Fruit fly (Drosophila melanogaster): ENCODE results near the gene CG31533.

Gene CG31533

dm6 chr3R:14125479-14126121, 31.6 kb downstream of the CG31533 start, which contains the start of the genes 140up and Polr2B (continued):
- TF ChIP-seq CG32532 (GFP tag; IDR thresholded peaks at IDR 0.05) (peak; percentile 95), onecut (GFP tag; IDR thresholded peaks at IDR 0.05) (peak; percentile 75), z (GFP tag; IDR thresholded peaks at IDR 0.05) (no peak), CG34422 (GFP tag; IDR thresholded peaks at IDR 0.05) (peak; percentile 97), Oaz (GFP tag; IDR thresholded peaks at IDR 0.05) (peak; percentile 63), Lpt (GFP tag; optimal IDR thresholded peaks at IDR 0.05) (no peak), CG9609 (GFP tag; optimal IDR thresholded peaks at IDR 0.05) (peak; percentile 79), crc (GFP tag; optimal IDR thresholded peaks at IDR 0.05) (peak; percentile 53), CG1233 (GFP tag; optimal IDR thresholded peaks at IDR 0.05) (peak; percentile 92), CG1647 (GFP tag; optimal IDR thresholded peaks at IDR 0.05) (peak; percentile 50), CG33213 (GFP tag; optimal IDR thresholded peaks at IDR 0.05) (peak; percentile 70), Dad (GFP tag; optimal IDR thresholded peaks at IDR 0.05) (peak; percentile 52), zfh1 (GFP tag; IDR thresholded peaks at IDR 0.05) (peak; percentile 88), ab (GFP tag; optimal IDR thresholded peaks at IDR 0.05) (peak; percentile 62), Aef1 (GFP tag; IDR thresholded peaks at IDR 0.05) (peak; percentile 93), CG4282 (GFP tag; optimal IDR thresholded peaks at IDR 0.05) (peak; percentile 46), grau (tag; optimal IDR thresholded peaks at IDR 0.05) (peak; percentile 94), TFAM (GFP tag; optimal IDR thresholded peaks at IDR 0.05) (peak; percentile 19), sna (GFP tag; IDR thresholded peaks at IDR 0.05; ENCODE audit: partially characterized antibody) (no peak), CG11723 (GFP tag; optimal IDR thresholded peaks at IDR 0.05) (peak; percentile 85), peb (GFP tag; IDR thresholded peaks at IDR 0.05) (peak; percentile 81), GATAe (GFP tag; conservative IDR thresholded peaks at IDR 0.05) (peak; percentile 83), dysf (GFP tag; IDR thresholded peaks at IDR 0.05) (peak; percentile 95), CG18619 (GFP tag; optimal IDR thresholded peaks at IDR 0.05) (peak; percentile 91), CG2678 (tag; optimal IDR thresholded peaks at IDR 0.05) (peak; percentile 94), tna (GFP tag; IDR thresholded peaks at IDR 0.05; ENCODE audit: partially characterized antibody) (no peak), CG32767 (GFP tag; IDR thresholded peaks at IDR 0.05) (peak; percentile 86), CG13287 (GFP tag; IDR thresholded peaks at IDR 0.05; ENCODE audit: partially characterized antibody) (peak; percentile 48; the same call in 1 of the 2 replicates), CG2199 (GFP tag; IDR thresholded peaks at IDR 0.05) (no peak), vfl (GFP tag; optimal IDR thresholded peaks at IDR 0.05) (peak; percentile 78), pros (GFP tag; optimal IDR thresholded peaks at IDR 0.05) (no peak), fru (optimal IDR thresholded peaks at IDR 0.05) (no peak), sisA (GFP tag; IDR thresholded peaks at IDR 0.05) (peak; percentile 93), CG15601 (tag; optimal IDR thresholded peaks at IDR 0.05) (no peak), CG6854 (GFP tag; optimal IDR thresholded peaks at IDR 0.05) (peak; percentile 61), HLHmδ (GFP tag; optimal IDR thresholded peaks at IDR 0.05) (no peak), CG15696 (tag; optimal IDR thresholded peaks at IDR 0.05) (peak; percentile 93), Dp (GFP tag; optimal IDR thresholded peaks at IDR 0.05) (peak; percentile 23), lmd (GFP tag; IDR thresholded peaks at IDR 0.05) (peak; percentile 95), CG1792 (GFP tag; optimal IDR thresholded peaks at IDR 0.05) (peak; percentile 47), Hmx (GFP tag; optimal IDR thresholded peaks at IDR 0.05) (peak; percentile 26), dan (GFP tag; IDR thresholded peaks at IDR 0.05) (peak; percentile 37; the same call in 1 of the 2 replicates), her (GFP tag; optimal IDR thresholded peaks at IDR 0.05) (peak; percentile 38), Meics (GFP tag; optimal IDR thresholded peaks at IDR 0.05) (peak; percentile 92), dimm (GFP tag; IDR thresholded peaks at IDR 0.05) (peak; percentile 31; the same call in 1 of the 2 replicates), CG13624 (GFP tag; optimal IDR thresholded peaks at IDR 0.05) (peak; percentile 80), CG17359 (tag; optimal IDR thresholded peaks at IDR 0.05) (peak; percentile 93), gt (GFP tag; IDR thresholded peaks at IDR 0.05) (peak; percentile 78), CG30403 (GFP tag; optimal IDR thresholded peaks at IDR 0.05) (peak; percentile 97), klu (GFP tag; IDR thresholded peaks at IDR 0.05) (peak; percentile 95), CG12155 (GFP tag; optimal IDR thresholded peaks at IDR 0.05) (peak; percentile 94)

Measured in whole organism, embryonic.